Fruit fly (Drosophila melanogaster): Measurements from ENCODE around the gene Hipk.
A peak's percentile ranks its signal among the peaks of the same experiment; 100 is the strongest.

Gene Hipk

DNA sequence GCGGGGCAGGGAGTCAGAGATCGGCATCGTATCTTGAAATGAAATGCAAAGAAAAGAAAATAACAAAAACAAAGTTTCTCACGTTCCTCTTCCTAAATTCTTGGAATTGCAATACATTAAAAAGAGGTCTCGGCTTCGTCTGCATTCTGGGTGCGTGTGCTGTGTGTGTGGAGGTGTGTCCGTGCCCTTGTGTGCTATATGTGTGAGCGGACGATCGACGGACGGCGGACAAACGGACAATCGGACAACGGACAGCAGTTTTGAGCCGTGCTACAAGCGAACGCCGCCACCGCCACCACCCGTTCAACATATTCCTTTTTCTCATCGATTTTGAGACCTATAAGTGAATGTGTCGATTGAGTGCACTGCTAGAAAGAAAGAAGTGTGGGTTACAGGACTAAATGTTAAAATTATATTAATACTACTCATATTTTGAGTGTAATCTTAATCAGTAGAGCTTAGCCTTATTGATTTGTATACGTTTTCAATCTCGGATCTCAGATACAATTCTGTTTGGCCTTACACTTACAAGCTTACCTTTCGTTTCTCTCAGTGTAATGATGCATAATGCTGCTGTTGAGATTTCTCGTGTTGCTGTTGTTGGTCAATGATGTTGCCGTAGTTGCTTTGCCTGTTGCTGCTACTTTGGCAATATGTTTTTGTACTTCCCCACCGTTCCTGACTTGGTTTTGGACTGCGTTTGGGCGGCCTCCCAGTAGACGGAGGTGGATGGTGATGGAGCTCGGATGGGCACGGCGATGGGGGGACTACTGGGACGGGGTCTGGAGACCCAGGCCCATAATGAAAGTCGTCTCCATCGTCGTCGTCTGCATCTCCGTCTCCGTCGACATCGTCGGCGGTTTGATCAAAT, 78.5 kb downstream of the Hipk start (continued):
- TF ChIP-seq ham (GFP tag; IDR thresholded peaks at IDR 0.05) = no peak
- no peak for TF ChIP-seq CG11247 (GFP tag; IDR thresholded peaks at IDR 0.05)
- peak; percentile 84 for TF ChIP-seq CG7839 (tag; optimal IDR thresholded peaks at IDR 0.05)
- TF ChIP-seq caup (GFP tag; optimal IDR thresholded peaks at IDR 0.05; ENCODE audit: severe bottlenecking) = peak; percentile 13
- TF ChIP-seq mam (GFP tag; optimal IDR thresholded peaks at IDR 0.05) = no peak
- TF ChIP-seq CG6272 (GFP tag; IDR thresholded peaks at IDR 0.05) = no peak
- no peak for TF ChIP-seq Hr78 (GFP tag; optimal IDR thresholded peaks at IDR 0.05)
- peak; percentile 56 for TF ChIP-seq sisA (GFP tag; IDR thresholded peaks at IDR 0.05)
- TF ChIP-seq al (GFP tag; IDR thresholded peaks at IDR 0.05) = no peak
- no peak for TF ChIP-seq Dbx (GFP tag; IDR thresholded peaks at IDR 0.05)
- no peak for TF ChIP-seq Meics (GFP tag; optimal IDR thresholded peaks at IDR 0.05)
- TF ChIP-seq CoRest (tag; optimal IDR thresholded peaks at IDR 0.05) = peak; percentile 83
- TF ChIP-seq CG6765 (GFP tag; optimal IDR thresholded peaks at IDR 0.05) = no peak
- TF ChIP-seq seq (GFP tag; IDR thresholded peaks at IDR 0.05) = no peak
- TF ChIP-seq lov (optimal IDR thresholded peaks at IDR 0.05) = no peak
- peak; percentile 93 for TF ChIP-seq lov (GFP tag; IDR thresholded peaks at IDR 0.05)
- no peak for TF ChIP-seq Ada2b (GFP tag; IDR thresholded peaks at IDR 0.05)
- peak; percentile 61; the same call in 1 of the 3 replicates for TF ChIP-seq CG7357 (GFP tag; IDR thresholded peaks at IDR 0.05)
- peak; percentile 17 for TF ChIP-seq sima (GFP tag; optimal IDR thresholded peaks at IDR 0.05)
- peak; percentile 38 for TF ChIP-seq trh (GFP tag; optimal IDR thresholded peaks at IDR 0.05)
- TF ChIP-seq usp (GFP tag; optimal IDR thresholded peaks at IDR 0.05) = no peak
- TF ChIP-seq CG9727 (GFP tag; optimal IDR thresholded peaks at IDR 0.05) = peak; percentile 95
- TF ChIP-seq hbn (GFP tag; IDR thresholded peaks at IDR 0.05; ENCODE audit: partially characterized antibody) = no peak
- TF ChIP-seq CG30431 (GFP tag; optimal IDR thresholded peaks at IDR 0.05) = peak; percentile 85
- peak; percentile 81 for TF ChIP-seq pnt (GFP tag; optimal IDR thresholded peaks at IDR 0.05)
- TF ChIP-seq Stat92E (GFP tag; optimal IDR thresholded peaks at IDR 0.05) = peak in 1 of 3 experiments; percentile 97
- TF ChIP-seq Elba2 (GFP tag; optimal IDR thresholded peaks at IDR 0.05) = peak; percentile 87
- TF ChIP-seq Trl (optimal IDR thresholded peaks at IDR 0.05) = no peak
- TF ChIP-seq Trl (GFP tag; optimal IDR thresholded peaks at IDR 0.05) = peak; percentile 69
- no peak for TF ChIP-seq pb (GFP tag; optimal IDR thresholded peaks at IDR 0.05)
- TF ChIP-seq CG7556 (GFP tag; optimal IDR thresholded peaks at IDR 0.05) = peak; percentile 80
- TF ChIP-seq CG1233 (GFP tag; optimal IDR thresholded peaks at IDR 0.05) = peak; percentile 74
- TF ChIP-seq Dfd (GFP tag; optimal IDR thresholded peaks at IDR 0.05) = no peak
- TF ChIP-seq cg (GFP tag; optimal IDR thresholded peaks at IDR 0.05) = peak; percentile 79
- no peak for TF ChIP-seq CG3995 (GFP tag; optimal IDR thresholded peaks at IDR 0.05)
- TF ChIP-seq Adf1 (GFP tag; IDR thresholded peaks at IDR 0.05) = no peak
- peak; percentile 73 for TF ChIP-seq CG16863 (GFP tag; optimal IDR thresholded peaks at IDR 0.05)
- peak; percentile 82 for TF ChIP-seq Blimp-1 (GFP tag; optimal IDR thresholded peaks at IDR 0.05)
- TF ChIP-seq CG6689 (GFP tag; IDR thresholded peaks at IDR 0.05) = peak; percentile 79
- TF ChIP-seq unc-4 (GFP tag; IDR thresholded peaks at IDR 0.05; ENCODE audit: partially characterized antibody) = no peak
- peak; percentile 79 for TF ChIP-seq CG6254 (GFP tag; optimal IDR thresholded peaks at IDR 0.05)
- no peak for TF ChIP-seq emc (GFP tag; optimal IDR thresholded peaks at IDR 0.05)
- TF ChIP-seq gcm2 (GFP tag; optimal IDR thresholded peaks at IDR 0.05) = peak; percentile 54
- TF ChIP-seq crp (GFP tag; optimal IDR thresholded peaks at IDR 0.05) = peak in 1 of 2 experiments; percentile 30
- no peak for TF ChIP-seq CG6175 (GFP tag; IDR thresholded peaks at IDR 0.05)
- no peak for TF ChIP-seq CG43689 (GFP tag; IDR thresholded peaks at IDR 0.05)
- TF ChIP-seq CG14710 (tag; optimal IDR thresholded peaks at IDR 0.05) = peak; percentile 94
- TF ChIP-seq CG1024 (GFP tag; IDR thresholded peaks at IDR 0.05) = peak; percentile 44; the same call in 1 of the 2 replicates
- TF ChIP-seq ttk (GFP tag; IDR thresholded peaks at IDR 0.05) = peak; percentile 48; the same call in 1 of the 2 replicates
- TF ChIP-seq CG4404 (GFP tag; IDR thresholded peaks at IDR 0.05) = peak; percentile 92

All from whole organism, embryonic.